Fruit fly (Drosophila melanogaster) whole organism, prepupa: ENCODE measurements around the gene HipHop.
A peak's percentile ranks its signal among the peaks of the same experiment; 100 is the strongest.

Source experiments
- Blimp-1 ChIP-seq: fragments of 200-800 bp; sonication (Bioruptor generic); optimal IDR thresholded peaks from 3 replicates; lab custom pipeline; 2017; ENCODE audit warnings: missing biosample characterization, missing genetic modification characterization, mild to moderate bottlenecking, moderate library complexity, missing genetic modification reagents
- CG10631 ChIP-seq: fragments of 200-800 bp; sonication (Bioruptor generic); optimal IDR thresholded peaks from 2 replicates; lab custom pipeline; 2016; ENCODE audit warnings: missing biosample characterization, missing genetic modification characterization
- CG10669 ChIP-seq: fragments of 200-800 bp; sonication (Bioruptor generic); optimal IDR thresholded peaks from 3 replicates; lab custom pipeline; 2018; ENCODE audit warnings: missing biosample characterization, mild to moderate bottlenecking, missing genetic modification characterization, moderate library complexity
- CG11902 ChIP-seq: fragments of 200-800 bp; sonication (Bioruptor generic); optimal IDR thresholded peaks from 3 replicates; lab custom pipeline; 2016; ENCODE audit warnings: missing biosample characterization, missing genetic modification characterization
- CG15336 ChIP-seq: fragments of 200-800 bp; sonication (Bioruptor generic); IDR thresholded peaks from 2 replicates; pipeline ENCODE4 v1.3.6; 2022; ENCODE audit warnings: missing biosample characterization, missing genetic modification characterization
- CG1621 ChIP-seq: fragments of 200-800 bp; sonication (Bioruptor generic); optimal IDR thresholded peaks from 3 replicates; lab custom pipeline; 2018; ENCODE audit warnings: missing biosample characterization, mild to moderate bottlenecking, missing genetic modification characterization
- CG3032 ChIP-seq: fragments of 200-800 bp; optimal IDR thresholded peaks from 2 replicates; lab custom pipeline; 2019; ENCODE audit warnings: missing biosample characterization, mild to moderate bottlenecking, missing genetic modification characterization, moderate library complexity
- CG31627 ChIP-seq: fragments of 200-800 bp; sonication (Bioruptor generic); optimal IDR thresholded peaks from 3 replicates; lab custom pipeline; 2016; ENCODE audit warnings: missing biosample characterization, missing genetic modification characterization
- CG32006 ChIP-seq: fragments of 200-800 bp; sonication (Bioruptor generic); optimal IDR thresholded peaks from 3 replicates; lab custom pipeline; 2017; ENCODE audit warnings: missing biosample characterization, mild to moderate bottlenecking, missing genetic modification characterization
- CG34406 ChIP-seq: fragments of 200-800 bp; sonication (Bioruptor generic); optimal IDR thresholded peaks from 3 replicates; lab custom pipeline; 2016; ENCODE audit warnings: missing biosample characterization, missing genetic modification characterization
- CG3919 ChIP-seq: fragments of 200-800 bp; sonication (Bioruptor generic); optimal IDR thresholded peaks from 3 replicates; lab custom pipeline; 2016; ENCODE audit warnings: missing biosample characterization, missing genetic modification characterization
- CG4318 ChIP-seq: fragments of 200-800 bp; sonication (Bioruptor generic); optimal IDR thresholded peaks from 3 replicates; lab custom pipeline; 2017; ENCODE audit warnings: missing biosample characterization, mild to moderate bottlenecking, missing genetic modification characterization
- CG6163 ChIP-seq: fragments of 200-800 bp; sonication (Bioruptor generic); IDR thresholded peaks from 3 replicates; pipeline ENCODE4 v1.3.6; 2022; ENCODE audit warnings: missing biosample characterization, missing genetic modification characterization
- CG6276 ChIP-seq: fragments of 200-800 bp; sonication (Bioruptor generic); optimal IDR thresholded peaks from 2 replicates; lab custom pipeline; 2017; ENCODE audit warnings: missing biosample characterization, mild to moderate bottlenecking, missing genetic modification characterization
- CG6808 ChIP-seq: fragments of 200-800 bp; sonication (Bioruptor generic); optimal IDR thresholded peaks from 3 replicates; lab custom pipeline; 2017; ENCODE audit warnings: missing biosample characterization, missing genetic modification characterization, mild to moderate bottlenecking, moderate library complexity, missing genetic modification reagents
- CG7368 ChIP-seq: fragments of 200-800 bp; sonication (Bioruptor generic); optimal IDR thresholded peaks from 3 replicates; lab custom pipeline; 2016; ENCODE audit warnings: missing biosample characterization, missing genetic modification characterization
- CG8119 ChIP-seq: fragments of 200-800 bp; sonication (Bioruptor generic); IDR thresholded peaks from 3 replicates; pipeline ENCODE4 v1.3.6; 2022; ENCODE audit warnings: missing biosample characterization, missing genetic modification characterization
- CG8319 ChIP-seq: fragments of 200-800 bp; sonication (Bioruptor generic); optimal IDR thresholded peaks from 3 replicates; lab custom pipeline; 2016; ENCODE audit warnings: missing biosample characterization, missing genetic modification characterization
- CG8632 ChIP-seq: fragments of 200-800 bp; sonication (Bioruptor generic); optimal IDR thresholded peaks from 3 replicates; lab custom pipeline; 2016; ENCODE audit warnings: missing biosample characterization, missing genetic modification characterization
- Eip75B ChIP-seq: fragments of 200-800 bp; sonication (Bioruptor generic); optimal IDR thresholded peaks from 3 replicates; lab custom pipeline; 2016; ENCODE audit warnings: missing biosample characterization, missing genetic modification characterization
- Eip93F ChIP-seq: fragments of 200-800 bp; sonication (Bioruptor generic); optimal IDR thresholded peaks from 2 replicates; lab custom pipeline; 2016; ENCODE audit warnings: missing biosample characterization, mild to moderate bottlenecking, missing genetic modification characterization
- Ets21C ChIP-seq: fragments of 200-800 bp; sonication (Bioruptor generic); optimal IDR thresholded peaks from 3 replicates; lab custom pipeline; 2016; ENCODE audit warnings: missing biosample characterization, missing genetic modification characterization
- Gug ChIP-seq: fragments of 200-800 bp; sonication (Bioruptor generic); IDR thresholded peaks from 2 replicates; pipeline ENCODE4 v1.3.6; 2022; ENCODE audit warnings: missing biosample characterization, missing genetic modification characterization
- Hr38 ChIP-seq: sonication (Bioruptor generic); optimal IDR thresholded peaks from 2 replicates; lab custom pipeline; 2016; ENCODE audit warnings: missing biosample characterization, missing genetic modification characterization
- Hr39 ChIP-seq: fragments of 200-800 bp; sonication (Bioruptor generic); optimal IDR thresholded peaks from 2 replicates; lab custom pipeline; 2016; ENCODE audit warnings: missing biosample characterization, missing genetic modification characterization
- Hr4 ChIP-seq: fragments of 200-800 bp; sonication (Bioruptor generic); optimal IDR thresholded peaks from 3 replicates; lab custom pipeline; 2016; ENCODE audit warnings: missing biosample characterization, missing genetic modification characterization
- Lpt ChIP-seq: fragments of 200-800 bp; sonication (Bioruptor generic); optimal IDR thresholded peaks from 3 replicates; lab custom pipeline; 2016; ENCODE audit warnings: missing biosample characterization, missing genetic modification characterization
- OdsH ChIP-seq: fragments of 200-800 bp; sonication (Bioruptor generic); optimal IDR thresholded peaks from 3 replicates; lab custom pipeline; 2016; ENCODE audit warnings: missing biosample characterization, missing genetic modification characterization
- Smox ChIP-seq: fragments of 200-800 bp; sonication (Bioruptor generic); optimal IDR thresholded peaks from 3 replicates; lab custom pipeline; 2016; ENCODE audit warnings: missing biosample characterization, missing genetic modification characterization
- Sox102F ChIP-seq: fragments of 200-800 bp; sonication (Bioruptor generic); optimal IDR thresholded peaks from 2 replicates; lab custom pipeline; 2016; ENCODE audit warnings: missing biosample characterization, mild to moderate bottlenecking, missing genetic modification characterization
- Sox15 ChIP-seq: fragments of 200-800 bp; sonication (Bioruptor generic); optimal IDR thresholded peaks from 3 replicates; lab custom pipeline; 2016; ENCODE audit warnings: missing biosample characterization, missing genetic modification characterization
- achi ChIP-seq: fragments of 200-800 bp; sonication (Bioruptor generic); optimal IDR thresholded peaks from 3 replicates; lab custom pipeline; 2016; ENCODE audit warnings: missing biosample characterization, missing genetic modification characterization
- acj6 ChIP-seq: fragments of 200-800 bp; sonication (Bioruptor generic); optimal IDR thresholded peaks from 3 replicates; lab custom pipeline; 2016; ENCODE audit warnings: missing biosample characterization, missing genetic modification characterization
- dac ChIP-seq: fragments of 200-800 bp; sonication (Bioruptor generic); optimal IDR thresholded peaks from 2 replicates; lab custom pipeline; 2017; ENCODE audit warnings: missing biosample characterization, mild to moderate bottlenecking, missing genetic modification characterization
- dsx ChIP-seq: fragments of 200-800 bp; optimal IDR thresholded peaks from 3 replicates; lab custom pipeline; 2019; ENCODE audit warnings: missing biosample characterization, mild to moderate bottlenecking, missing genetic modification characterization, moderate library complexity; ENCODE audit not compliant: poor library complexity, severe bottlenecking
- eg ChIP-seq: fragments of 200-800 bp; sonication (Bioruptor generic); IDR thresholded peaks from 3 replicates; pipeline ENCODE4 v1.3.6; 2022; ENCODE audit warnings: missing biosample characterization, missing genetic modification characterization
- esn ChIP-seq: fragments of 200-800 bp; sonication (Bioruptor generic); optimal IDR thresholded peaks from 2 replicates; lab custom pipeline; 2016; ENCODE audit warnings: missing biosample characterization, mild to moderate bottlenecking, missing genetic modification characterization, moderate library complexity
- fd59A ChIP-seq: fragments of 200-800 bp; sonication (Bioruptor generic); optimal IDR thresholded peaks from 2 replicates; lab custom pipeline; 2017; ENCODE audit warnings: missing biosample characterization, mild to moderate bottlenecking, missing genetic modification characterization, missing genetic modification reagents
- fd85E ChIP-seq: fragments of 200-800 bp; sonication (Bioruptor generic); optimal IDR thresholded peaks from 3 replicates; lab custom pipeline; 2016; ENCODE audit warnings: missing biosample characterization, missing genetic modification characterization
- net ChIP-seq: fragments of 200-800 bp; sonication (Bioruptor generic); optimal IDR thresholded peaks from 3 replicates; lab custom pipeline; 2016; ENCODE audit warnings: missing biosample characterization, missing genetic modification characterization
- salr ChIP-seq, 2 experiments: fragments of 200-800 bp; sonication (Bioruptor generic); optimal IDR thresholded peaks; 3 replicates each; lab custom pipeline; 2016 to 2018; ENCODE audit warnings: missing biosample characterization in 2 of 2, missing genetic modification characterization in 2 of 2, mild to moderate bottlenecking in 1 of 2
- spab ChIP-seq: fragments of 200-800 bp; sonication (Bioruptor generic); optimal IDR thresholded peaks from 2 replicates; lab custom pipeline; 2017; ENCODE audit warnings: missing biosample characterization, mild to moderate bottlenecking, missing genetic modification characterization, missing genetic modification reagents
- ss ChIP-seq, 2 experiments: fragments of 200-800 bp; sonication (Bioruptor generic); optimal IDR thresholded peaks; 2 replicates in 1 of 2; 3 replicates in 1 of 2; lab custom pipeline; 2017 to 2018; ENCODE audit warnings: mild to moderate bottlenecking in 2 of 2, missing biosample characterization in 2 of 2, missing genetic modification characterization in 2 of 2, moderate library complexity in 1 of 2
- svp ChIP-seq: fragments of 200-800 bp; sonication (Bioruptor generic); peaks from one replicate; lab custom pipeline; 2016; ENCODE audit warnings: missing biosample characterization, missing genetic modification characterization
- topi ChIP-seq: fragments of 200-800 bp; sonication (Bioruptor generic); optimal IDR thresholded peaks from 3 replicates; lab custom pipeline; 2016; ENCODE audit warnings: missing biosample characterization, missing genetic modification characterization

HipHop gene

dm6 chr3L:18867521-18867920 lies 46.5 kb downstream of the HipHop start, which contains the start of gene Dysb (continued):
- TF ChIP-seq Hr38 (GFP tag; lab: Kevin White, UChicago), result no peak
- TF ChIP-seq OdsH, result peak; percentile 84
- peak; percentile 84 for TF ChIP-seq Hr4
- TF ChIP-seq CG8319 (GFP tag; lab: Kevin White, UChicago), result peak; percentile 50
- peak; percentile 89 for TF ChIP-seq CG34406 (GFP tag; lab: Kevin White, UChicago)
- peak; percentile 69 for TF ChIP-seq Lpt (GFP tag; lab: Kevin White, UChicago)
- peak; percentile 62 for TF ChIP-seq Gug
- peak; percentile 62 for TF ChIP-seq spab
- TF ChIP-seq fd59A, result peak; percentile 42
- no peak for TF ChIP-seq svp
- TF ChIP-seq CG10631 (GFP tag; lab: Kevin White, UChicago), result peak; percentile 81
- TF ChIP-seq esn (GFP tag; lab: Kevin White, UChicago), result peak; percentile 91
- TF ChIP-seq dsx (GFP tag; lab: Kevin White, UChicago), result peak; percentile 72
- peak; percentile 46 for TF ChIP-seq Blimp-1 (GFP tag; lab: Kevin White, UChicago)
- TF ChIP-seq acj6, result peak; percentile 83
- peak; percentile 70 for TF ChIP-seq CG31627
- peak; percentile 43 for TF ChIP-seq fd85E (GFP tag; lab: Kevin White, UChicago)
- peak; percentile 29 for TF ChIP-seq Sox15 (GFP tag; lab: Kevin White, UChicago)
- TF ChIP-seq CG6808, result peak; percentile 76
- TF ChIP-seq Eip93F (GFP tag; lab: Kevin White, UChicago), result peak; percentile 30
- TF ChIP-seq achi (GFP tag; lab: Kevin White, UChicago), result peak; percentile 85
- TF ChIP-seq CG11902 (GFP tag; lab: Kevin White, UChicago), result peak; percentile 19
- TF ChIP-seq Hr39, result peak; percentile 68
- no peak for TF ChIP-seq ss (GFP tag; optimal IDR thresholded peaks at IDR 0.05; lab: Kevin White, UChicago)
- TF ChIP-seq CG4318, result no peak
- TF ChIP-seq CG8119 (GFP tag; lab: Robert Waterston, UW), result peak; percentile 92; the same call in 2 of the 3 replicates
- peak; percentile 93 for TF ChIP-seq eg (GFP tag; lab: Robert Waterston, UW)
- peak; percentile 75 for TF ChIP-seq CG10669 (GFP tag; lab: Kevin White, UChicago)
- peak; percentile 81 for TF ChIP-seq CG8632
- TF ChIP-seq salr (GFP tag; optimal IDR thresholded peaks at IDR 0.05; lab: Kevin White, UChicago), result peak in 1 of 2 experiments; percentile 72
- TF ChIP-seq Sox102F (GFP tag; lab: Kevin White, UChicago), result peak; percentile 84
- peak; percentile 77 for TF ChIP-seq topi
- no peak for TF ChIP-seq CG3919 (GFP tag; lab: Kevin White, UChicago)
- TF ChIP-seq CG7368, result peak; percentile 76
- TF ChIP-seq, all 60 proteins: peak for 47

dm6 chr3L:18869035-18869826 lies 48.3 kb downstream of the HipHop start, which contains the start of gene Grx1:
TSS of gene Grx1 (plus strand) at chr3L:18869230.
- TF ChIP-seq Hr39 (peak; percentile 56), topi (peak; percentile 40), Lpt (GFP tag; lab: Kevin White, UChicago) (peak; percentile 48), Eip75B (peak; percentile 64), OdsH (peak; percentile 64), CG3032 (tag; lab: Kevin White, UChicago) (peak; percentile 34), CG31627 (peak; percentile 36), CG6163 (peak; percentile 66), CG6276 (no peak), fd85E (GFP tag; lab: Kevin White, UChicago) (no peak), CG15336 (GFP tag; lab: Robert Waterston, UW) (peak; percentile 26; the same call in 1 of the 2 replicates), Gug (0 out of 2 replicates have a peak, but pooled peaks have one; percentile 17), CG6808 (no peak), Ets21C (GFP tag; lab: Kevin White, UChicago) (peak; percentile 38), salr (GFP tag; optimal IDR thresholded peaks at IDR 0.05; lab: Kevin White, UChicago) (peak in 1 of 2 experiments; percentile 9), CG3919 (GFP tag; lab: Kevin White, UChicago) (peak; percentile 69), achi (GFP tag; lab: Kevin White, UChicago) (peak; percentile 87), CG8319 (GFP tag; lab: Kevin White, UChicago) (peak; percentile 9), svp (peak; percentile 64), CG11902 (GFP tag; lab: Kevin White, UChicago) (peak; percentile 26), ss (GFP tag; optimal IDR thresholded peaks at IDR 0.05; lab: Kevin White, UChicago) (no peak), CG4318 (no peak), eg (GFP tag; lab: Robert Waterston, UW) (peak; percentile 49; the same call in 2 of the 3 replicates), Blimp-1 (GFP tag; lab: Kevin White, UChicago) (peak; percentile 68), CG32006 (peak; percentile 46), CG10669 (GFP tag; lab: Kevin White, UChicago) (peak; percentile 41), spab (no peak), fd59A (no peak), Smox (GFP tag; lab: Kevin White, UChicago) (peak; percentile 74), Sox15 (GFP tag; lab: Kevin White, UChicago) (no peak), CG1621 (tag; lab: Kevin White, UChicago) (no peak), net (GFP tag; lab: Kevin White, UChicago) (peak; percentile 58), dac (GFP tag; lab: Kevin White, UChicago) (no peak)
